Fruit fly (Drosophila melanogaster): ENCODE results near the gene CG31516.

DNA sequence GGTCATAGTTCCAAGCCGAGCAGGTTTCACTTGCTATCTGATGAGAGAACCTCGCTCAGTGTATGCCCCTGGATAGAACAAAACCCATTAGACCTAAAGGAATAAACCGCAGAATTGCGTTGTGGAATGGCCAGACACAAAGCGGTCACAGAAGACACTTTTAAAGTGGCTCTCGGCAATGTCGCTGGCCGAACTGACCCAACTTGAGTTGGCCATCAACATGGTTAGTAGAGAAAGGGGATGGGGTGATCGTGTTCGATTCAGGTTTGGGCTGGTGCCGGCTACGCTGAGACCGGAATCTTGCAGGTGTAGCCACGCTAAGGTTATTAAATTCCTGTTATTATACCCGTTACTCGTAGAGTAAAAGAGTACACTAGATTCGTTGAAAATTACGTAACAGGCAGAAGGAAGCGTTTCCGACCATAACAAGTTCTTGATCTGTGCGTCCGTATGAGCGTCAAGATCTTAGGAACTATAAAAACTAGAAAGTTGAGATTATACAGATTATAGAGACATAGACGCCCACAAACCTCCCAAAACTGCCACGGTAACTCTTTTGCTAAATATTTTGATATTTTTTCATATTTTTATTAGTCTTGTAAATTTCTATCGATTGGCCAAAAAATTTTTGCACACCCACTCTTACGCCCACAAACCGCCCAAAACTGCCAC is 39.3 kb downstream of the CG31516 start:
- no peak for TF ChIP-seq CG4496 (GFP tag; IDR thresholded peaks at IDR 0.05)
- no peak for TF ChIP-seq CG8159 (tag; optimal IDR thresholded peaks at IDR 0.05)
- TF ChIP-seq CG17806 (tag; optimal IDR thresholded peaks at IDR 0.05): no peak
- no peak for TF ChIP-seq CG9948 (tag; optimal IDR thresholded peaks at IDR 0.05)
- TF ChIP-seq fd96Ca (GFP tag; IDR thresholded peaks at IDR 0.05): no peak
- no peak for TF ChIP-seq D1 (tag; optimal IDR thresholded peaks at IDR 0.05)
- no peak for TF ChIP-seq CG10348 (GFP tag; IDR thresholded peaks at IDR 0.05)
- TF ChIP-seq rn (GFP tag; IDR thresholded peaks at IDR 0.05): no peak
- TF ChIP-seq Pif1A (GFP tag; optimal IDR thresholded peaks at IDR 0.05): no peak
